Fruit fly (Drosophila melanogaster) whole organism, embryonic: ENCODE results near the gene Cyp4d21.

Experiments used
- Aef1 ChIP-seq: fragments of 200-800 bp; sonication (Bioruptor generic); IDR thresholded peaks from 3 replicates; pipeline ENCODE4 v1.3.6; 2022; ENCODE audit warnings: missing biosample characterization, missing genetic modification characterization
- Asciz ChIP-seq: fragments of 200-800 bp; sonication (Bioruptor generic); optimal IDR thresholded peaks from 2 replicates; lab custom pipeline; 2017; ENCODE audit warnings: missing biosample characterization, mild to moderate bottlenecking, missing genetic modification characterization, missing genetic modification reagents
- Awh ChIP-seq: fragments of 200-800 bp; sonication (Bioruptor generic); IDR thresholded peaks from 2 replicates; pipeline ENCODE4, ENCODE4 v1.3.6; 2022; ENCODE audit warnings: missing biosample characterization, missing genetic modification characterization
- Bgb ChIP-seq: fragments of 200-800 bp; sonication (Bioruptor generic); IDR thresholded peaks from 2 replicates; pipeline ENCODE4 v1.3.6; 2022; ENCODE audit warnings: missing biosample characterization, missing genetic modification characterization; ENCODE audit not compliant: partially characterized antibody
- C15 ChIP-seq: fragments of 200-800 bp; sonication (Bioruptor generic); IDR thresholded peaks from 3 replicates; pipeline ENCODE4 v1.3.6; 2022; ENCODE audit warnings: missing biosample characterization, missing genetic modification characterization
- CG11504 ChIP-seq: fragments of 200-800 bp; sonication (Bioruptor generic); optimal IDR thresholded peaks from 3 replicates; lab custom pipeline; 2019; ENCODE audit warnings: missing biosample characterization, mild to moderate bottlenecking, missing genetic modification characterization, moderate library complexity
- CG12071 ChIP-seq: fragments of 200-800 bp; sonication (Bioruptor generic); optimal IDR thresholded peaks from 3 replicates; lab custom pipeline; 2018; ENCODE audit warnings: missing biosample characterization, mild to moderate bottlenecking, missing genetic modification characterization
- CG12391 ChIP-seq: fragments of 200-800 bp; sonication (Bioruptor generic); optimal IDR thresholded peaks from 3 replicates; lab custom pipeline; 2018; ENCODE audit warnings: missing biosample characterization, mild to moderate bottlenecking, missing genetic modification characterization, moderate library complexity
- CG12942 ChIP-seq: fragments of 200-800 bp; sonication (Bioruptor generic); optimal IDR thresholded peaks from 3 replicates; lab custom pipeline; 2016; ENCODE audit warnings: missing biosample characterization, missing genetic modification characterization
- CG13287 ChIP-seq: fragments of 200-800 bp; sonication (Bioruptor generic); IDR thresholded peaks from 2 replicates; pipeline ENCODE4 v1.3.6; 2022; ENCODE audit warnings: missing biosample characterization, missing genetic modification characterization; ENCODE audit not compliant: partially characterized antibody
- CG13424 ChIP-seq: fragments of 200-800 bp; sonication (Bioruptor generic); optimal IDR thresholded peaks from 2 replicates; lab custom pipeline; 2019; ENCODE audit warnings: missing biosample characterization, mild to moderate bottlenecking, missing genetic modification characterization, moderate library complexity
- CG14965 ChIP-seq: fragments of 200-800 bp; sonication (Bioruptor generic); optimal IDR thresholded peaks from 2 replicates; lab custom pipeline; 2016; ENCODE audit warnings: missing biosample characterization, missing genetic modification characterization, borderline replicate concordance
- CG1529 ChIP-seq: fragments of 200-800 bp; sonication (Bioruptor generic); optimal IDR thresholded peaks from 3 replicates; lab custom pipeline; 2018; ENCODE audit warnings: missing biosample characterization, missing genetic modification characterization
- CG1603 ChIP-seq: fragments of 200-800 bp; sonication (Bioruptor generic); optimal IDR thresholded peaks from 2 replicates; lab custom pipeline; 2019; ENCODE audit warnings: missing biosample characterization, mild to moderate bottlenecking, missing genetic modification characterization, moderate library complexity
- CG16863 ChIP-seq: fragments of 200-800 bp; sonication (Bioruptor generic); optimal IDR thresholded peaks from 3 replicates; lab custom pipeline; 2016; ENCODE audit warnings: missing biosample characterization, missing genetic modification characterization
- CG17568 ChIP-seq: fragments of 200-800 bp; sonication (Bioruptor generic); optimal IDR thresholded peaks from 2 replicates; lab custom pipeline; 2018; ENCODE audit warnings: missing biosample characterization, mild to moderate bottlenecking, missing genetic modification characterization, moderate library complexity
- CG17829 ChIP-seq: fragments of 200-800 bp; optimal IDR thresholded peaks from 2 replicates; lab custom pipeline; 2019; ENCODE audit warnings: missing biosample characterization, mild to moderate bottlenecking, missing genetic modification characterization, moderate library complexity
- CG1832 ChIP-seq: fragments of 200-800 bp; sonication (Bioruptor generic); optimal IDR thresholded peaks from 2 replicates; lab custom pipeline; 2017; ENCODE audit warnings: missing biosample characterization, mild to moderate bottlenecking, missing genetic modification characterization, inconsistent platforms
- CG2712 ChIP-seq: fragments of 200-800 bp; optimal IDR thresholded peaks from 3 replicates; lab custom pipeline; 2019; ENCODE audit warnings: missing biosample characterization, mild to moderate bottlenecking, missing genetic modification characterization, moderate library complexity
- CG2889 ChIP-seq: fragments of 200-800 bp; sonication (Bioruptor generic); IDR thresholded peaks from 3 replicates; pipeline ENCODE4 v1.3.6; 2022; ENCODE audit warnings: missing biosample characterization, missing genetic modification characterization
- CG3163 ChIP-seq: fragments of 200-800 bp; sonication (Bioruptor generic); optimal IDR thresholded peaks from 3 replicates; lab custom pipeline; 2016; ENCODE audit warnings: missing biosample characterization, missing genetic modification characterization
- CG7928 ChIP-seq: fragments of 200-800 bp; sonication (Bioruptor generic); optimal IDR thresholded peaks from 2 replicates; lab custom pipeline; 2017; ENCODE audit warnings: missing biosample characterization, mild to moderate bottlenecking, missing genetic modification characterization
- CG8944 ChIP-seq: fragments of 200-800 bp; sonication (Bioruptor generic); optimal IDR thresholded peaks from 3 replicates; lab custom pipeline; 2016; ENCODE audit warnings: missing biosample characterization, missing genetic modification characterization
- CG9215 ChIP-seq: fragments of 200-800 bp; sonication (Bioruptor generic); IDR thresholded peaks from 2 replicates; pipeline ENCODE4 v1.3.6; 2022; ENCODE audit warnings: missing biosample characterization, missing genetic modification characterization
- CG9437 ChIP-seq: fragments of 200-800 bp; sonication (Bioruptor generic); optimal IDR thresholded peaks from 2 replicates; lab custom pipeline; 2018; ENCODE audit warnings: missing biosample characterization, mild to moderate bottlenecking, missing genetic modification characterization
- D ChIP-seq, 2 experiments: fragments of 200-800 bp in 1 of 2; fragments of >200 bp in 1 of 2; sonication (Bioruptor generic) in 1 of 2; optimal IDR thresholded peaks; 2 replicates in 1 of 2; 3 replicates in 1 of 2; lab custom pipeline; 2017; ENCODE audit warnings: mild to moderate bottlenecking in 1 of 2, missing biosample characterization in 1 of 2, missing genetic modification characterization in 1 of 2, missing genetic modification reagents in 1 of 2
- E2f1 ChIP-seq: fragments of 200-800 bp; sonication (Bioruptor generic); IDR thresholded peaks from 2 replicates; pipeline ENCODE4 v1.3.6; 2022; ENCODE audit warnings: missing biosample characterization, missing genetic modification characterization
- HLH4C ChIP-seq: fragments of 200-800 bp; sonication (Bioruptor generic); IDR thresholded peaks from 3 replicates; pipeline ENCODE4 v1.3.6; 2022; ENCODE audit warnings: missing biosample characterization, missing genetic modification characterization; ENCODE audit not compliant: partially characterized antibody
- Hr39 ChIP-seq: fragments of >200 bp; optimal IDR thresholded peaks from 2 replicates; lab custom pipeline; 2017
- Hr51 ChIP-seq, 2 experiments: fragments of 200-800 bp; sonication (Bioruptor generic); optimal IDR thresholded peaks; 2 replicates in 1 of 2; 3 replicates in 1 of 2; lab custom pipeline; 2016 to 2018; ENCODE audit warnings: missing biosample characterization in 2 of 2, missing genetic modification characterization in 2 of 2, mild to moderate bottlenecking in 1 of 2, moderate library complexity in 1 of 2
- MTF-1 ChIP-seq: fragments of 200-800 bp; sonication (Bioruptor generic); optimal IDR thresholded peaks from 2 replicates; lab custom pipeline; 2018; ENCODE audit warnings: missing biosample characterization, mild to moderate bottlenecking, missing genetic modification characterization, borderline replicate concordance
- Mad ChIP-seq: fragments of 200-800 bp; sonication (Bioruptor generic); optimal IDR thresholded peaks from 2 replicates; lab custom pipeline; 2016; ENCODE audit warnings: missing biosample characterization, missing genetic modification characterization
- Mes4 ChIP-seq: fragments of 200-800 bp; sonication (Bioruptor generic); optimal IDR thresholded peaks from 2 replicates; lab custom pipeline; 2016; ENCODE audit warnings: missing biosample characterization, missing genetic modification characterization
- NC2β ChIP-seq: fragments of 200-800 bp; sonication (Bioruptor generic); optimal IDR thresholded peaks from 2 replicates; lab custom pipeline; 2016; ENCODE audit warnings: missing biosample characterization, missing genetic modification characterization
- Rx ChIP-seq: fragments of 200-800 bp; sonication (Bioruptor generic); IDR thresholded peaks from 2 replicates; pipeline ENCODE4 v1.3.6; 2022; ENCODE audit warnings: missing biosample characterization, missing genetic modification characterization
- Sox100B ChIP-seq: fragments of 200-800 bp; sonication (Bioruptor generic); optimal IDR thresholded peaks from 3 replicates; lab custom pipeline; 2018; ENCODE audit warnings: missing biosample characterization, mild to moderate bottlenecking, missing genetic modification characterization
- abd-A ChIP-seq: fragments of 200-800 bp; sonication (Bioruptor generic); optimal IDR thresholded peaks from 3 replicates; lab custom pipeline; 2019; ENCODE audit warnings: missing biosample characterization, mild to moderate bottlenecking, missing genetic modification characterization, moderate library complexity
- ara ChIP-seq: fragments of 200-800 bp; sonication (Bioruptor generic); IDR thresholded peaks from 2 replicates; pipeline ENCODE4 v1.3.6; 2022; ENCODE audit warnings: missing biosample characterization, missing genetic modification characterization
- ato ChIP-seq: fragments of 200-800 bp; sonication (Bioruptor generic); IDR thresholded peaks from 2 replicates; pipeline ENCODE4 v1.3.6; 2022; ENCODE audit warnings: missing biosample characterization, missing genetic modification characterization; ENCODE audit not compliant: partially characterized antibody
- chif ChIP-seq, 2 experiments: fragments of 200-800 bp; sonication (Bioruptor generic); optimal IDR thresholded peaks; 3 replicates each; lab custom pipeline; 2016; ENCODE audit warnings: missing biosample characterization in 2 of 2, missing genetic modification characterization in 2 of 2
- dpn ChIP-seq, 2 experiments: fragments of 200-800 bp; sonication (Bioruptor generic); optimal IDR thresholded peaks; 3 replicates each; lab custom pipeline; 2016; ENCODE audit warnings: missing biosample characterization in 2 of 2, missing genetic modification characterization in 2 of 2
- fd102C ChIP-seq: fragments of 200-800 bp; sonication (Bioruptor generic); optimal IDR thresholded peaks from 2 replicates; lab custom pipeline; 2018; ENCODE audit warnings: missing biosample characterization, mild to moderate bottlenecking, missing genetic modification characterization, moderate library complexity
- jing ChIP-seq: fragments of 200-800 bp; sonication (Bioruptor generic); optimal IDR thresholded peaks from 2 replicates; lab custom pipeline; 2018; ENCODE audit warnings: missing biosample characterization, mild to moderate bottlenecking, missing genetic modification characterization
- lov ChIP-seq, 2 experiments: fragments of 200-800 bp in 1 of 2; fragments of >200 bp in 1 of 2; sonication (Bioruptor generic) in 1 of 2; IDR thresholded peaks in 1 of 2; optimal IDR thresholded peaks in 1 of 2; 2 replicates in 1 of 2; 3 replicates in 1 of 2; pipeline versions ENCODE4 v1.3.6 to Lab custom; 2017 to 2022; ENCODE audit warnings: missing biosample characterization in 1 of 2, missing genetic modification characterization in 1 of 2
- odd ChIP-seq: fragments of 200-800 bp; sonication (Bioruptor generic); optimal IDR thresholded peaks from 2 replicates; lab custom pipeline; 2017; ENCODE audit warnings: missing biosample characterization, mild to moderate bottlenecking, missing genetic modification characterization
- pita ChIP-seq: fragments of 200-800 bp; sonication (Bioruptor generic); optimal IDR thresholded peaks from 2 replicates; lab custom pipeline; 2017; ENCODE audit warnings: missing biosample characterization, mild to moderate bottlenecking, missing genetic modification characterization
- sd ChIP-seq: fragments of 200-800 bp; sonication (Bioruptor generic); optimal IDR thresholded peaks from 3 replicates; lab custom pipeline; 2018; ENCODE audit warnings: missing biosample characterization, mild to moderate bottlenecking, missing genetic modification characterization, moderate library complexity
- sens ChIP-seq: fragments of 200-800 bp; sonication (Bioruptor generic); peaks from one replicate; lab custom pipeline; 2016; ENCODE audit warnings: missing biosample characterization, missing genetic modification characterization
- shn ChIP-seq: fragments of 200-800 bp; sonication (Bioruptor generic); optimal IDR thresholded peaks from 3 replicates; lab custom pipeline; 2016; ENCODE audit warnings: missing biosample characterization, missing genetic modification characterization
- ttk ChIP-seq: fragments of 200-800 bp; sonication (Bioruptor generic); IDR thresholded peaks from 2 replicates; pipeline ENCODE4 v2.1.2; 2022; ENCODE audit warnings: missing biosample characterization, missing genetic modification characterization

Cyp4d21 gene

DNA sequence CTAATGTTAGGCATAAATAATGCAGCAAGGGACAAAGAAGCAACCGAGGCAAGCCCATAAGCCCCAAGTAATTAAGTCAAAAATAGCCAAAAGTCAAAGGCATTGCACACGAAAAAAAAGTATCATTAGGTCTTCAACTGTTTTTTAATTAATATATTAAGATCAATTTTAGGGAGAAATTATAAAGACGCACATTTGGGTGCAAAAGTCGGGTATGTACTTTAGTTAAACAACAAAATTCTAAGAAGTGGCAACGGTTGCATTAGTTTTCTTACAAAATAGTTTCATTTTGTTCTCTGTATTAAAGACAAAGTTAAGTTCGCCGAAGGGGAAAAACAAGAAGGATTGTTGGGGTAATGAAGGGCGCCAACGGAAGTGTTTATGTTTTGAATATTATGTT is 38.8 kb upstream of the Cyp4d21 start (continued):
- TF ChIP-seq CG11504 (tag; lab: Kevin White, UChicago) (peak; percentile 52), C15 (GFP tag; lab: Robert Waterston, UW) (no peak), dpn (GFP tag; optimal IDR thresholded peaks at IDR 0.05; lab: Kevin White, UChicago) (no peak), MTF-1 (GFP tag; lab: Kevin White, UChicago) (no peak), abd-A (tag; lab: Kevin White, UChicago) (no peak), Awh (GFP tag; lab: Robert Waterston, UW) (no peak), Asciz (GFP tag; lab: Kevin White, UChicago) (peak; percentile 45), fd102C (GFP tag; lab: Kevin White, UChicago) (no peak), CG12391 (tag; lab: Kevin White, UChicago) (peak; percentile 55), Rx (GFP tag; lab: Robert Waterston, UW) (no peak), CG9215 (no peak), Mes4 (GFP tag; lab: Kevin White, UChicago) (no peak), Hr51 (GFP tag; optimal IDR thresholded peaks at IDR 0.05; lab: Kevin White, UChicago) (peak in 1 of 2 experiments; percentile 55), CG2712 (tag; lab: Kevin White, UChicago) (peak; percentile 66), Sox100B (GFP tag; lab: Kevin White, UChicago) (no peak), ato (no peak), Mad (peak; percentile 27), ara (GFP tag; lab: Robert Waterston, UW) (no peak), odd (GFP tag; lab: Kevin White, UChicago) (no peak), CG9437 (no peak), CG1603 (tag; lab: Kevin White, UChicago) (peak; percentile 7), CG3163 (GFP tag; lab: Kevin White, UChicago) (no peak), Bgb (no peak), lov (optimal IDR thresholded peaks at IDR 0.05; lab: Kevin White, UChicago) (no peak), lov (GFP tag; IDR thresholded peaks at IDR 0.05; lab: Robert Waterston, UW) (no peak), CG7928 (no peak), CG13424 (tag; lab: Kevin White, UChicago) (peak; percentile 33), Hr39 (lab: Kevin White, UChicago) (no peak), ttk (GFP tag; lab: Robert Waterston, UW) (no peak), sens (GFP tag; lab: Kevin White, UChicago) (peak; percentile 70), chif (GFP tag; optimal IDR thresholded peaks at IDR 0.05; lab: Kevin White, UChicago) (no peak), CG17568 (GFP tag; lab: Kevin White, UChicago) (no peak), shn (no peak), CG12071 (GFP tag; lab: Kevin White, UChicago) (no peak), D (optimal IDR thresholded peaks at IDR 0.05; lab: Kevin White, UChicago) (no peak), D (GFP tag; optimal IDR thresholded peaks at IDR 0.05; lab: Kevin White, UChicago) (peak; percentile 55), NC2β (GFP tag; lab: Kevin White, UChicago) (no peak), CG1529 (GFP tag; lab: Kevin White, UChicago) (peak; percentile 26), CG8944 (GFP tag; lab: Kevin White, UChicago) (no peak), sd (no peak), CG16863 (GFP tag; lab: Kevin White, UChicago) (no peak), CG17829 (tag; lab: Kevin White, UChicago) (peak; percentile 38), CG14965 (no peak), Aef1 (GFP tag; lab: Robert Waterston, UW) (no peak), CG1832 (GFP tag; lab: Kevin White, UChicago) (no peak), CG2889 (GFP tag; lab: Robert Waterston, UW) (no peak), HLH4C (GFP tag; lab: Robert Waterston, UW) (no peak), pita (GFP tag; lab: Kevin White, UChicago) (no peak), CG13287 (GFP tag; lab: Robert Waterston, UW) (no peak), E2f1 (GFP tag; lab: Robert Waterston, UW) (0 out of 2 replicates have a peak, but pooled peaks have one; percentile 14), CG12942 (GFP tag; lab: Kevin White, UChicago) (no peak), jing (GFP tag; lab: Kevin White, UChicago) (no peak)
